Fruit fly (Drosophila melanogaster): Measurements from ENCODE around the gene CG6610.
A peak's percentile ranks its signal among the peaks of the same experiment; 100 is the strongest.

CG6610 gene

dm6 chr3L:6038720-6039205 lies 36.6 kb upstream of the CG6610 start, which contains the start of gene Jon65Aiv:
Gene Jon65Aiv, plus strand, starts transcription at chr3L:6039155.
- TF ChIP-seq cnc (optimal IDR thresholded peaks at IDR 0.05): no peak
- TF ChIP-seq cic (GFP tag; optimal IDR thresholded peaks at IDR 0.05): peak; percentile 15

dm6 chr3L:6050230-6050807 lies 25.0 kb upstream of the CG6610 start, which contains the start of gene Jon65Aiii:
Gene Jon65Aiii, plus strand, starts transcription at chr3L:6050757.
- TF ChIP-seq CG1620 (GFP tag; optimal IDR thresholded peaks at IDR 0.05) (no peak), CG11617 (GFP tag; optimal IDR thresholded peaks at IDR 0.05) (no peak), kay (GFP tag; ENCODE audit: borderline replicate concordance) (no peak), cic (GFP tag; optimal IDR thresholded peaks at IDR 0.05) (peak; percentile 57), ovo (GFP tag; optimal IDR thresholded peaks at IDR 0.05) (no peak), Crg-1 (GFP tag; optimal IDR thresholded peaks at IDR 0.05) (no peak)

DNA sequence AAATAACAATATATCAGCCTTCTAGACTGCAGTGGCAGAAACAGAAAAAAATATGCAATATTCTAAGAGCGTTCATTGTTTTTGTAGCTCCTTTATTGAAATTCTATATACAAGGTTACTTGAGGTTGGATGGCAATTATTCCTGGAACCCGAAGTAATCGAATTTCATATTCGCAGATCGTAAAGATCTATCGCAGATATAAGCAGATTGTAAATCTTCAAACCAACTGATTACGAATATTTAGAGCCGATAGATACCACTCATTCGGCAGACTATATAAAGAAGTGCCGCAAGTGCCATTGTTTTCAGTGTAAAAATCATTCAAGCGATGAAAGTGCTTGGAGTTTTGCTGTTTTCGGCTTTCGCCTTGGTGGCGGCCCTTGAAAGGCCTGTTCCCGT lies 23.3 kb upstream of the CG6610 start, which contains the start of gene Jon65Aii:
Jon65Aii (plus strand) TSS at position 301 of the 400 bp plus-strand sequence.
- TF ChIP-seq Mnt (GFP tag; optimal IDR thresholded peaks at IDR 0.05) (no peak), CG11617 (GFP tag; optimal IDR thresholded peaks at IDR 0.05) (no peak), CG1620 (GFP tag; optimal IDR thresholded peaks at IDR 0.05) (no peak), toe (GFP tag; optimal IDR thresholded peaks at IDR 0.05) (no peak), CG7101 (tag; optimal IDR thresholded peaks at IDR 0.05) (no peak), kay (GFP tag; ENCODE audit: borderline replicate concordance) (peak; percentile 8)

DNA sequence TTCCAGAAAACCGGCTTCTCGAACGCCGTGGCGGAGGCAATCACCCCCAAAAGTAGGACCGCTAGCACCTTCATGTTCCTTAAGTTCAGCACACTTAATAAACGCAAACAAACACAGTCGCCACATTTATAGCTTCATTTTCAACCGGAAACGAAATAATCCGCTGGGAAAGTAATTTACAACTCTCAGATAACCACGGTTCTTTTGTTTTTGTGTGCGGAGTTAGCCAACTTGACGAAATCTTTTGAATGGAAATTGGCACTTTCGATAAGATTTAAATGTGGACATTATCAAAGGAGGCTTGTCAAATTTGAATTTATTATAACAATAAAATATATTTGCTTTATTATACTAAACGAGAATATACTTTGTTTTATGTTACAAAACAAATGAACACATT lies 21.0 kb upstream of the CG6610 start, which contains the start of gene Jon65Ai:
Jon65Ai (minus strand) TSS at position 101 of the 400 bp plus-strand sequence.
- TF ChIP-seq tj (GFP tag; optimal IDR thresholded peaks at IDR 0.05) (no peak), CG14711 (tag; optimal IDR thresholded peaks at IDR 0.05) (no peak), CG7101 (tag; optimal IDR thresholded peaks at IDR 0.05) (no peak), Hr96 (GFP tag; optimal IDR thresholded peaks at IDR 0.05) (no peak), CG1620 (GFP tag; optimal IDR thresholded peaks at IDR 0.05) (no peak), toe (GFP tag; optimal IDR thresholded peaks at IDR 0.05) (no peak), CG7045 (GFP tag; optimal IDR thresholded peaks at IDR 0.05) (no peak), pad (GFP tag; optimal IDR thresholded peaks at IDR 0.05) (no peak), CG33017 (tag; optimal IDR thresholded peaks at IDR 0.05) (no peak), cic (GFP tag; optimal IDR thresholded peaks at IDR 0.05) (no peak), cnc (optimal IDR thresholded peaks at IDR 0.05) (no peak), Clk (GFP tag; optimal IDR thresholded peaks at IDR 0.05) (no peak), Crg-1 (GFP tag; optimal IDR thresholded peaks at IDR 0.05) (no peak), CG11617 (GFP tag; optimal IDR thresholded peaks at IDR 0.05) (no peak)

DNA sequence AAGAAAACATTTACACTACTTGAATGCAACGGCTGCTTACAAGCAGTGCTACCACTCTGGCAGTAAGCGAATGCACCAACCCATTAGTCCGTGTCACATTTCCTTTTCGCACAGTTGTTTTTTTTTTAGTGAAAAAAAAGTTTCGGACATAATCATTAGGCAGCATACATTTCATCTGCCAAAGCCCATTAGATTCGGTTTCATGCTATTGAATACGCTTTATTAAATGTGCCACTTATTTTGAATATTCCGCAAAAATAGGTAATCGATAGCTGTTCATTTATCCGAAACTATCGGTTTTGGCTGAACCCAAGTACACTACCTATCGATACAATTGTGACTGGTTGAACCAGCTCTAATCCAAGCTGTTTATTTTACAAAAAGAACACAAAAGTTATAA lies 20.5 kb upstream of the CG6610 start, which contains the start of gene tant:
tant (plus strand) TSS at position 334 of the 400 bp plus-strand sequence.
- TF ChIP-seq CG1620 (GFP tag; optimal IDR thresholded peaks at IDR 0.05) (no peak), Hr96 (GFP tag; optimal IDR thresholded peaks at IDR 0.05) (peak; percentile 11), ovo (GFP tag; optimal IDR thresholded peaks at IDR 0.05) (peak; percentile 3), bab1 (GFP tag; optimal IDR thresholded peaks at IDR 0.05) (peak; percentile 19)

DNA sequence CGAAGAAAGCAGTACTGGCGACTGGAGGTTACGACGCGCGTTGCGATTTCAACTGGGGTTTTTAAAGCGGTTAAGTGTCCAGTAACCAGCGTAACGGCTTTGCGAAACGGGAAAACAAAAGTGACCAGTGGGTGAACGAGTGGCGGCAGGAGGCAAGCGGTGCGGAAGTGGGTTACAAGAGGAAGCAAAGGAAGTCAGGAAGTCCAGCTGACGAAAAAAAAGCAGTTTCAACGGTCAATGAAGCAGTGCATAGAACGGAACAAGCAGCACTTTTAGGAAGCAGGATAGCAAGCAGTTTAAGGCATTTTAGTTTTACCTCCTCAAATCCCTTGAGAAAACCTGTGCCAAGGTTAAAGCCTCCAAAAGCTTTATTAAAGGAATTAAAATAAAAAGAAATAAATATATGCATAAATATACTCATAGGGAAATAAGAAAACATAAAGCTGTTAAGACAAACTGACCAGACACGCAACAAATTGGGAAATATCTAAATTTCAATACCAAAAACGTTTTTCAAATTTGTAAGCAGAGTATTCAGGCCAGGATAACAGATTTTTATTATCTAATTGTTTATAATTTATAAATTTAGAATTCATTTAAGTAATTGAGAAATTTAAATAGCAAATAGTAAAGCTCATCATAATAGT lies 16.2 kb upstream of the CG6610 start, which contains the start of gene CG6592:
CG6592 (plus strand) TSS at position 597 of the 647 bp plus-strand sequence.
- no peak for TF ChIP-seq CG7045 (GFP tag; optimal IDR thresholded peaks at IDR 0.05)
- no peak for TF ChIP-seq CG14711 (tag; optimal IDR thresholded peaks at IDR 0.05)
- TF ChIP-seq cnc (optimal IDR thresholded peaks at IDR 0.05): no peak
- no peak for TF ChIP-seq toe (GFP tag; optimal IDR thresholded peaks at IDR 0.05)
- no peak for TF ChIP-seq CG1620 (GFP tag; optimal IDR thresholded peaks at IDR 0.05)
- no peak for TF ChIP-seq CG7101 (tag; optimal IDR thresholded peaks at IDR 0.05)
- TF ChIP-seq Crg-1 (GFP tag; optimal IDR thresholded peaks at IDR 0.05): no peak
- no peak for TF ChIP-seq Clk (GFP tag; optimal IDR thresholded peaks at IDR 0.05)
- no peak for TF ChIP-seq CG12768 (GFP tag; optimal IDR thresholded peaks at IDR 0.05)
- no peak for TF ChIP-seq CG11617 (GFP tag; optimal IDR thresholded peaks at IDR 0.05)
- TF ChIP-seq Mnt (GFP tag; optimal IDR thresholded peaks at IDR 0.05): no peak
- TF ChIP-seq CG5204 (GFP tag; optimal IDR thresholded peaks at IDR 0.05): no peak

DNA sequence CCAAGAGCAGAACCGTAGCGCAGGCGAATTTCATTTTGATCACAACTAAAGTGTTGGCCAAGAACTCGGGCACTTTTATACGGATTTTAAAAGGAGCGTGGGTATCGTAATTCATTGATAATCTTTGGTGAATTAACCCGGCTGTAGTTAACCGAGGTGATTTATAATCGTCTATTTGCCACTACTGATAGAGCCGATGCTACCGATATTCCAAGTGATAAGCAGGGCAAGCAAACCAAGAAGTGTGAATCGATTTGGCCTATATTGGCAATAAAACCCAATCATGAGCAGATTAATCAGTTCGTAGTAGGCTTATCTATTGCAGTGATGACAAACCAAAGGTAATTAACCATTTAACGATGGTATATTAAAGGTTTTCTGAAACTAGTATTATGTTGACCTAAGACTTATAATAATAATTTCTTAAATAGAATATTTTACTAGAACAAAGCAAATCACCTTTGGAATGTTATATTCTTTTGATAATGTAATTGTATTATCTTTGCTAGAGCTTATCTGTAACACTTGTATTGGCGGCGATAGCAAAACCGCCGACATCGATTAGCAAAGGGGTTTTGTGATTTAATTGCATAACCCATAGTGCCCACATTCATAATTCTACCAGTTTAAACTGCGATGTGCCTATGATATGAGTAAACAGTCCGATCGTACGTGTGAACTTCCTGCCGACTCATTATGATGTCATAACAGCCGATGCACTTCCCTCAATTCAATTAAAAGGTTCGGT lies 12.3 kb upstream of the CG6610 start, which contains the start of gene CG10472:
CG10472 (minus strand) TSS at position 51 of the 748 bp plus-strand sequence.
- no peak for TF ChIP-seq CG5204 (GFP tag; optimal IDR thresholded peaks at IDR 0.05)
- TF ChIP-seq Clk (GFP tag; optimal IDR thresholded peaks at IDR 0.05): no peak
- peak; percentile 13 for TF ChIP-seq CG12768 (GFP tag; optimal IDR thresholded peaks at IDR 0.05)
- TF ChIP-seq bab1 (GFP tag; optimal IDR thresholded peaks at IDR 0.05): no peak
- TF ChIP-seq kay (GFP tag; ENCODE audit: borderline replicate concordance): peak; percentile 76
- peak; percentile 82 for TF ChIP-seq cic (GFP tag; optimal IDR thresholded peaks at IDR 0.05)
- TF ChIP-seq tj (GFP tag; optimal IDR thresholded peaks at IDR 0.05): no peak
